Worm (Caenorhabditis elegans) whole organism, mixed stage, embryonic: ENCODE data around the gene tsp-2.

ENCODE experiments used
- M03D4.4 ChIP-seq: sonication (generic microtip); optimal IDR thresholded peaks from 2 replicates; lab custom pipeline; 2017; ENCODE audit warnings: mild to moderate bottlenecking, missing genetic modification characterization, missing compliant biosample characterization
- ceh-43 ChIP-seq: fragments of 200-800 bp; sonication (Bioruptor generic); optimal IDR thresholded peaks from 2 replicates; lab custom pipeline; 2018; ENCODE audit warnings: mild to moderate bottlenecking, missing genetic modification characterization, moderate library complexity, missing compliant biosample characterization
- hlh-1 ChIP-seq: fragments of 150-350 bp; optimal IDR thresholded peaks from 2 replicates; lab custom pipeline; 2014; ENCODE audit warnings: missing biosample characterization, missing genetic modification reagents, missing genetic modification characterization
- mep-1 ChIP-seq: fragments of 150-350 bp; optimal IDR thresholded peaks from 2 replicates; lab custom pipeline; 2017; ENCODE audit warnings: missing biosample characterization, missing genetic modification reagents, missing genetic modification characterization, inconsistent platforms
- nhr-12 ChIP-seq: fragments of 150-350 bp; optimal IDR thresholded peaks from 2 replicates; lab custom pipeline; 2014; ENCODE audit warnings: missing biosample characterization, missing genetic modification characterization
- nhr-28 ChIP-seq: fragments of 150-350 bp; optimal IDR thresholded peaks from 2 replicates; lab custom pipeline; 2014; ENCODE audit warnings: missing biosample characterization, missing genetic modification characterization
- nhr-76 ChIP-seq: sonication (generic microtip); optimal IDR thresholded peaks from 2 replicates; lab custom pipeline; 2017; ENCODE audit warnings: missing biosample characterization, missing genetic modification characterization
- sem-2 ChIP-seq: fragments of 200-800 bp; sonication (Bioruptor generic); optimal IDR thresholded peaks from 2 replicates; lab custom pipeline; 2018; ENCODE audit warnings: mild to moderate bottlenecking, missing genetic modification characterization, missing compliant biosample characterization
- ztf-11 ChIP-seq: fragments of 150-350 bp; optimal IDR thresholded peaks from 2 replicates; lab custom pipeline; 2014; ENCODE audit warnings: missing biosample characterization, missing genetic modification characterization

ce11 chrIII:8283525-8283924 lies 45.8 kb upstream of the tsp-2 start:
- TF ChIP-seq nhr-76 (tag; lab: Kevin White, UChicago) (no peak), sem-2 (GFP tag; lab: Kevin White, UChicago) (no peak), ztf-11 (tag; lab: Kevin White, UChicago) (no peak), M03D4.4 (tag; lab: Kevin White, UChicago) (no peak), nhr-28 (no peak), nhr-12 (tag; lab: Kevin White, UChicago) (no peak), hlh-1 (peak; percentile 5), ceh-43 (GFP tag; lab: Kevin White, UChicago) (no peak), mep-1 (no peak)
